Worm (Caenorhabditis elegans) whole organism, L4 larva: Measurements from ENCODE around the gene idpp-9.
A peak's percentile ranks its signal among the peaks of the same experiment; 100 is the strongest.

Source experiments
- F10B5.3 ChIP-seq: sonication (generic microtip); optimal IDR thresholded peaks from 2 replicates; lab custom pipeline; 2016; ENCODE audit warnings: mild to moderate bottlenecking, missing genetic modification characterization, missing compliant biosample characterization
- F26F4.8 ChIP-seq: fragments of 200-800 bp; sonication (Bioruptor generic); conservative IDR thresholded peaks from 2 replicates; pipeline ENCODE4 v1.3.6; 2022; ENCODE audit warnings: missing genetic modification characterization, missing compliant biosample characterization
- F44E2.7 ChIP-seq: fragments of 200-800 bp; sonication (Bioruptor generic); IDR thresholded peaks from 2 replicates; pipeline ENCODE4 v2.1.2; 2022; ENCODE audit warnings: missing genetic modification characterization, missing compliant biosample characterization
- F49E8.2 ChIP-seq: sonication (generic microtip); optimal IDR thresholded peaks from 2 replicates; lab custom pipeline; 2016; ENCODE audit warnings: missing compliant biosample characterization, mild to moderate bottlenecking, missing genetic modification characterization, borderline replicate concordance
- R02D3.7 ChIP-seq: fragments of 150-350 bp; sonication (generic microtip); optimal IDR thresholded peaks from 3 replicates; lab custom pipeline; 2014; ENCODE audit warnings: missing biosample characterization, missing genetic modification characterization
- T20F7.1 ChIP-seq: fragments of 200-800 bp; sonication (Bioruptor generic); optimal IDR thresholded peaks from 2 replicates; lab custom pipeline; 2018; ENCODE audit warnings: mild to moderate bottlenecking, missing genetic modification characterization, missing compliant biosample characterization
- T26A8.4 ChIP-seq: fragments of 200-800 bp; sonication (Bioruptor generic); IDR thresholded peaks from 2 replicates; pipeline ENCODE4 v1.3.6; 2022; ENCODE audit warnings: missing genetic modification characterization, missing compliant biosample characterization
- Y105C5A.15 ChIP-seq: fragments of 200-800 bp; sonication (Bioruptor generic); IDR thresholded peaks from 2 replicates; pipeline ENCODE4 v1.3.6; 2022; ENCODE audit warnings: missing genetic modification characterization, missing compliant biosample characterization
- Y48G9A.11 ChIP-seq: fragments of 200-800 bp; sonication (Bioruptor generic); IDR thresholded peaks from 2 replicates; pipeline ENCODE4 v1.3.6; 2022; ENCODE audit warnings: missing genetic modification reagents, missing genetic modification characterization, missing compliant biosample characterization
- Y75B8A.6 ChIP-seq: fragments of 200-800 bp; sonication (Bioruptor generic); IDR thresholded peaks from 2 replicates; pipeline ENCODE4 v1.3.6; 2022; ENCODE audit warnings: missing genetic modification reagents, missing genetic modification characterization, missing compliant biosample characterization
- ZK337.2 ChIP-seq: fragments of 200-800 bp; sonication (Bioruptor generic); IDR thresholded peaks from 2 replicates; pipeline ENCODE4 v1.3.6; 2022; ENCODE audit warnings: missing genetic modification reagents, missing genetic modification characterization, missing compliant biosample characterization
- aha-1 ChIP-seq: fragments of 150-350 bp; peaks from one replicate; lab custom pipeline; 2014; ENCODE audit warnings: missing biosample characterization, missing genetic modification characterization
- ceh-44 ChIP-seq: fragments of 200-800 bp; sonication (Bioruptor generic); IDR thresholded peaks from 2 replicates; pipeline ENCODE4 v1.3.6; 2022; ENCODE audit warnings: missing genetic modification reagents, missing genetic modification characterization, missing compliant biosample characterization
- ceh-82 ChIP-seq: sonication (generic microtip); optimal IDR thresholded peaks from 2 replicates; lab custom pipeline; 2017; ENCODE audit warnings: missing biosample characterization, missing genetic modification characterization
- dpl-1 ChIP-seq: fragments of 150-350 bp; optimal IDR thresholded peaks from 2 replicates; lab custom pipeline; 2014; ENCODE audit warnings: missing biosample characterization, missing genetic modification reagents, missing genetic modification characterization
- duxl-1 ChIP-seq: sonication (generic microtip); optimal IDR thresholded peaks from 2 replicates; lab custom pipeline; 2016; ENCODE audit warnings: mild to moderate bottlenecking, missing genetic modification characterization, moderate library complexity, missing compliant biosample characterization; ENCODE audit not compliant: poor library complexity
- egl-43 ChIP-seq: fragments of 200-800 bp; sonication (Bioruptor generic); IDR thresholded peaks from 2 replicates; pipeline ENCODE4 v1.3.6; 2022; ENCODE audit warnings: missing genetic modification reagents, missing genetic modification characterization, missing compliant biosample characterization
- fkh-10 ChIP-seq: fragments of 150-350 bp; optimal IDR thresholded peaks from 2 replicates; lab custom pipeline; 2014; ENCODE audit warnings: missing biosample characterization, missing genetic modification reagents, missing genetic modification characterization
- fos-1 ChIP-seq: fragments of 150-350 bp; optimal IDR thresholded peaks from 2 replicates; lab custom pipeline; 2014; ENCODE audit warnings: missing biosample characterization, missing genetic modification characterization
- hif-1 ChIP-seq, 2 experiments: sonication (generic microtip); optimal IDR thresholded peaks; 2 replicates each; lab custom pipeline; 2016 to 2017; ENCODE audit warnings: missing compliant biosample characterization in 2 of 2, missing genetic modification characterization in 2 of 2, missing genetic modification reagents in 2 of 2, missing genotype in 2 of 2, mild to moderate bottlenecking in 1 of 2
- lin-13 ChIP-seq: fragments of 150-350 bp; optimal IDR thresholded peaks from 2 replicates; lab custom pipeline; 2014; ENCODE audit warnings: missing biosample characterization, missing genetic modification reagents, missing genetic modification characterization
- lin-15B ChIP-seq: fragments of 150-350 bp; sonication (generic microtip); optimal IDR thresholded peaks from 3 replicates; lab custom pipeline; 2014; ENCODE audit warnings: missing biosample characterization, missing genetic modification characterization
- lir-3 ChIP-seq: sonication (generic microtip); optimal IDR thresholded peaks from 2 replicates; lab custom pipeline; 2016; ENCODE audit warnings: mild to moderate bottlenecking, missing genetic modification characterization, missing compliant biosample characterization
- lsy-2 ChIP-seq, 2 experiments: fragments of 150-350 bp in 1 of 2; sonication (generic microtip) in 1 of 2; optimal IDR thresholded peaks; 2 replicates each; lab custom pipeline; 2014 to 2017; ENCODE audit warnings: missing biosample characterization in 2 of 2, missing genetic modification characterization in 2 of 2
- madf-5 ChIP-seq, 2 experiments: fragments of 200-800 bp; sonication (Bioruptor generic); IDR thresholded peaks; 2 replicates each; pipeline ENCODE4 v1.3.6; 2022; ENCODE audit warnings: missing compliant biosample characterization in 2 of 2, missing genetic modification characterization in 2 of 2
- mdl-1 ChIP-seq, 2 experiments: fragments of 150-350 bp in 1 of 2; sonication (generic microtip) in 1 of 2; optimal IDR thresholded peaks; 2 replicates each; lab custom pipeline; 2014 to 2017; ENCODE audit warnings: missing biosample characterization in 2 of 2, missing genetic modification characterization in 2 of 2
- mep-1 ChIP-seq: fragments of 150-350 bp; sonication (generic microtip); optimal IDR thresholded peaks from 3 replicates; lab custom pipeline; 2014; ENCODE audit warnings: missing biosample characterization, missing genetic modification characterization
- mxl-2 ChIP-seq: fragments of 200-800 bp; sonication (Bioruptor generic); conservative IDR thresholded peaks from 2 replicates; pipeline ENCODE4 v1.3.6; 2022; ENCODE audit warnings: missing genetic modification reagents, missing genetic modification characterization, missing compliant biosample characterization
- nhr-237 ChIP-seq: sonication (generic microtip); optimal IDR thresholded peaks from 2 replicates; lab custom pipeline; 2017; ENCODE audit warnings: missing biosample characterization, missing genetic modification characterization
- nhr-25 ChIP-seq: sonication (generic microtip); optimal IDR thresholded peaks from 2 replicates; lab custom pipeline; 2017; ENCODE audit warnings: missing genetic modification characterization, mild to moderate bottlenecking, missing compliant biosample characterization, antibody characterized with exemption, moderate library complexity, borderline replicate concordance; ENCODE audit not compliant: insufficient read depth
- nhr-41 ChIP-seq: fragments of 200-800 bp; sonication (Bioruptor generic); IDR thresholded peaks from 2 replicates; pipeline ENCODE4 v1.3.6; 2022; ENCODE audit warnings: missing genetic modification reagents, missing genetic modification characterization, missing compliant biosample characterization
- nhr-42 ChIP-seq: fragments of 200-800 bp; sonication (Bioruptor generic); IDR thresholded peaks from 2 replicates; pipeline ENCODE4 v1.3.6; 2022; ENCODE audit warnings: missing genetic modification characterization, missing compliant biosample characterization
- nhr-6 ChIP-seq: fragments of 150-350 bp; optimal IDR thresholded peaks from 2 replicates; lab custom pipeline; 2014; ENCODE audit warnings: missing biosample characterization, missing genetic modification characterization
- nhr-77 ChIP-seq: fragments of 150-350 bp; optimal IDR thresholded peaks from 2 replicates; lab custom pipeline; 2014; ENCODE audit warnings: missing biosample characterization, missing genetic modification characterization
- pha-4 ChIP-seq, 2 experiments: fragments of 150-350 bp in 1 of 2; fragments of 200-800 bp in 1 of 2; sonication (Bioruptor generic) in 1 of 2; IDR thresholded peaks in 1 of 2; optimal IDR thresholded peaks in 1 of 2; 2 replicates each; pipeline versions ENCODE4 v1.3.6 to Lab custom; 2014 to 2022; ENCODE audit warnings: missing genetic modification characterization in 2 of 2, missing genetic modification reagents in 2 of 2, missing biosample characterization in 1 of 2, missing compliant biosample characterization in 1 of 2
- php-3 ChIP-seq: fragments of 200-800 bp; sonication (Bioruptor generic); IDR thresholded peaks from 2 replicates; pipeline ENCODE4 v1.3.6; 2022; ENCODE audit warnings: missing genetic modification reagents, missing genetic modification characterization, missing compliant biosample characterization
- sdz-12 ChIP-seq: fragments of 200-800 bp; sonication (Bioruptor generic); optimal IDR thresholded peaks from 2 replicates; lab custom pipeline; 2018; ENCODE audit warnings: mild to moderate bottlenecking, missing genetic modification characterization, missing compliant biosample characterization
- snpc-4 ChIP-seq: fragments of 150-350 bp; optimal IDR thresholded peaks from 2 replicates; lab custom pipeline; 2014; ENCODE audit warnings: missing biosample characterization, missing genetic modification characterization
- spr-3 ChIP-seq: fragments of 200-800 bp; sonication (Bioruptor generic); optimal IDR thresholded peaks from 2 replicates; lab custom pipeline; 2018; ENCODE audit warnings: mild to moderate bottlenecking, missing genetic modification characterization, missing compliant biosample characterization
- unc-62 ChIP-seq, 3 experiments: fragments of 150-350 bp in 1 of 3; sonication (generic microtip); optimal IDR thresholded peaks in 2 of 3; peaks in 1 of 3; 1 replicate in 1 of 3; 2 replicates in 2 of 3; lab custom pipeline; 2014 to 2017; ENCODE audit warnings: missing biosample characterization in 3 of 3, missing genetic modification characterization in 3 of 3, missing genetic modification reagents in 3 of 3, missing genotype in 1 of 3
- vab-7 ChIP-seq: fragments of 200-800 bp; sonication (Bioruptor generic); IDR thresholded peaks from 2 replicates; pipeline ENCODE4 v1.3.6; 2022; ENCODE audit warnings: missing genetic modification reagents, missing genetic modification characterization, missing compliant biosample characterization
- zag-1 ChIP-seq: fragments of 150-350 bp; optimal IDR thresholded peaks from 2 replicates; lab custom pipeline; 2014; ENCODE audit warnings: missing biosample characterization, missing genetic modification characterization
- zfp-2 ChIP-seq: sonication (generic microtip); optimal IDR thresholded peaks from 2 replicates; lab custom pipeline; 2016; ENCODE audit warnings: mild to moderate bottlenecking, missing genetic modification characterization, missing compliant biosample characterization
- ztf-7 ChIP-seq: fragments of 150-350 bp; optimal IDR thresholded peaks from 2 replicates; lab custom pipeline; 2014; ENCODE audit warnings: missing biosample characterization, missing genetic modification characterization

Gene idpp-9

ce11 chrX:3919689-3920088 is 4.0 kb upstream of the idpp-9 start:
- TF ChIP-seq aha-1 (tag; lab: Kevin White, UChicago) (peak; percentile 94), ceh-82 (tag; lab: Kevin White, UChicago) (no peak), mep-1 (tag; lab: Kevin White, UChicago) (no peak), T20F7.1 (GFP tag; lab: Kevin White, UChicago) (no peak), sdz-12 (no peak), lin-13 (no peak)

- no peak for TF ChIP-seq F44E2.7 (GFP tag; lab: Robert Waterston, UW)
- TF ChIP-seq unc-62 (GFP tag; optimal IDR thresholded peaks at IDR 0.05 in 1 of 2; lab: Kevin White, UChicago), result peak in 1 of 2 experiments; percentile 64
- no peak for TF ChIP-seq unc-62 (tag; optimal IDR thresholded peaks at IDR 0.05; lab: Kevin White, UChicago)
- no peak for TF ChIP-seq T26A8.4 (GFP tag; lab: Robert Waterston, UW)
- no peak for TF ChIP-seq nhr-237
- TF ChIP-seq mxl-2, result no peak
- TF ChIP-seq Y48G9A.11 (GFP tag; lab: Robert Waterston, UW), result no peak
These were observed 2.5 kb upstream of the idpp-9 start for ce11 chrX:3918182-3918581.

- TF ChIP-seq Y105C5A.15 (GFP tag; lab: Robert Waterston, UW), result no peak
- no peak for TF ChIP-seq mdl-1 (tag; optimal IDR thresholded peaks at IDR 0.05; lab: Kevin White, UChicago)
- TF ChIP-seq nhr-41 (GFP tag; lab: Robert Waterston, UW), result no peak
- TF ChIP-seq F49E8.2, result no peak
- TF ChIP-seq Y48G9A.11 (GFP tag; lab: Robert Waterston, UW), result no peak
- TF ChIP-seq zfp-2, result no peak
- TF ChIP-seq lin-13, result no peak
- no peak for TF ChIP-seq fkh-10 (GFP tag; lab: Kevin White, UChicago)
- no peak for TF ChIP-seq T20F7.1 (GFP tag; lab: Kevin White, UChicago)
- TF ChIP-seq pha-4 (GFP tag; IDR thresholded peaks at IDR 0.05; lab: Robert Waterston, UW), result no peak
- TF ChIP-seq pha-4 (tag; optimal IDR thresholded peaks at IDR 0.05; lab: Kevin White, UChicago), result no peak
- TF ChIP-seq R02D3.7, result no peak
- TF ChIP-seq spr-3 (GFP tag; lab: Kevin White, UChicago), result no peak
These were observed 1.4 kb upstream of the idpp-9 start, which contains the start of gene T22B2.3 for ce11 chrX:3917013-3917412. Gene T22B2.3, plus strand, starts transcription at chrX:3917313.

ce11 chrX:3914273-3914672 is 1.4 kb downstream of the idpp-9 start:
- no peak for TF ChIP-seq ztf-7 (tag; lab: Kevin White, UChicago)
- no peak for TF ChIP-seq nhr-6
- TF ChIP-seq ZK337.2 (GFP tag; lab: Robert Waterston, UW), result no peak
- TF ChIP-seq aha-1 (tag; lab: Kevin White, UChicago), result peak; percentile 81
- TF ChIP-seq nhr-25 (tag; lab: Kevin White, UChicago), result no peak
- peak; percentile 44; the same call in 1 of the 2 replicates for TF ChIP-seq vab-7 (GFP tag; lab: Robert Waterston, UW)
- no peak for TF ChIP-seq madf-5 (GFP tag; IDR thresholded peaks at IDR 0.05; lab: Robert Waterston, UW)
- 0 out of 2 replicates have a peak, but pooled peaks have one; percentile 27 for TF ChIP-seq php-3 (GFP tag; lab: Robert Waterston, UW)
- no peak for TF ChIP-seq lir-3 (tag; lab: Kevin White, UChicago)
- no peak for TF ChIP-seq lin-15B (tag; lab: Kevin White, UChicago)
- no peak for TF ChIP-seq F44E2.7 (GFP tag; lab: Robert Waterston, UW)
- TF ChIP-seq Y48G9A.11 (GFP tag; lab: Robert Waterston, UW), result no peak
- no peak for TF ChIP-seq R02D3.7
- no peak for TF ChIP-seq lin-13
- no peak for TF ChIP-seq mep-1 (tag; lab: Kevin White, UChicago)
- TF ChIP-seq hif-1 (tag; optimal IDR thresholded peaks at IDR 0.05; lab: Kevin White, UChicago), result no peak
- no peak for TF ChIP-seq nhr-42 (GFP tag; lab: Robert Waterston, UW)
- TF ChIP-seq fos-1 (tag; lab: Kevin White, UChicago), result no peak
- no peak for TF ChIP-seq Y75B8A.6
- no peak for TF ChIP-seq F26F4.8 (GFP tag; lab: Robert Waterston, UW)
- TF ChIP-seq F10B5.3 (tag; lab: Kevin White, UChicago), result no peak
- no peak for TF ChIP-seq ceh-44 (GFP tag; lab: Robert Waterston, UW)
- no peak for TF ChIP-seq snpc-4
- no peak for TF ChIP-seq duxl-1 (tag; lab: Kevin White, UChicago)
- TF ChIP-seq zag-1 (tag; lab: Kevin White, UChicago), result no peak
- no peak for TF ChIP-seq dpl-1 (GFP tag; lab: Kevin White, UChicago)
- no peak for TF ChIP-seq lsy-2 (tag; optimal IDR thresholded peaks at IDR 0.05; lab: Kevin White, UChicago)
- no peak for TF ChIP-seq nhr-77
- TF ChIP-seq egl-43 (GFP tag; lab: Robert Waterston, UW), result 0 out of 2 replicates have a peak, but pooled peaks have one; percentile 35
- TF ChIP-seq mxl-2, result no peak
